Worm (Caenorhabditis elegans): ENCODE measurements around the gene C31H2.3.

- TF ChIP-seq ceh-13 (GFP tag; optimal IDR thresholded peaks at IDR 0.05), result no peak
- TF ChIP-seq ceh-36 (tag; optimal IDR thresholded peaks at IDR 0.05), result no peak
Observed at ce11 chrX:5121789-5122188, 32.4 kb downstream of the C31H2.3 start.

Measured in whole organism, early embryonic.